Fruit fly (Drosophila melanogaster) whole organism, pupa: Measurements from ENCODE around the gene CG14644.

Experiments used
- CG10348 ChIP-seq: fragments of 200-800 bp; sonication (Bioruptor generic); IDR thresholded peaks from 2 replicates; pipeline ENCODE4 v1.3.6; 2022; ENCODE audit warnings: missing biosample characterization, missing genetic modification characterization
- CG12605 ChIP-seq: fragments of 200-800 bp; sonication (Bioruptor generic); IDR thresholded peaks from 2 replicates; pipeline ENCODE4 v1.3.6; 2022; ENCODE audit warnings: missing biosample characterization, missing genetic modification characterization
- CG13204 ChIP-seq: fragments of 200-800 bp; sonication (Bioruptor generic); optimal IDR thresholded peaks from 2 replicates; lab custom pipeline; 2018; ENCODE audit warnings: missing biosample characterization, mild to moderate bottlenecking, missing genetic modification characterization, moderate library complexity
- CG14655 ChIP-seq: fragments of 200-800 bp; sonication (Bioruptor generic); optimal IDR thresholded peaks from 3 replicates; lab custom pipeline; 2017; ENCODE audit warnings: mild to moderate bottlenecking, missing biosample characterization, missing genetic modification reagents, missing genetic modification characterization
- CG15710 ChIP-seq: fragments of 200-800 bp; sonication (Bioruptor generic); optimal IDR thresholded peaks from 2 replicates; lab custom pipeline; 2018; ENCODE audit warnings: missing biosample characterization, mild to moderate bottlenecking, missing genetic modification characterization, moderate library complexity
- CG17806 ChIP-seq: fragments of 200-800 bp; sonication (Bioruptor generic); optimal IDR thresholded peaks from 2 replicates; lab custom pipeline; 2018; ENCODE audit warnings: missing biosample characterization, mild to moderate bottlenecking, missing genetic modification characterization, moderate library complexity
- CG32121 ChIP-seq: fragments of 200-800 bp; sonication (Bioruptor generic); IDR thresholded peaks from 2 replicates; pipeline ENCODE4 v1.3.6; 2022; ENCODE audit warnings: missing biosample characterization, missing genetic modification characterization
- CG34367 ChIP-seq: fragments of 200-800 bp; sonication (Bioruptor generic); optimal IDR thresholded peaks from 2 replicates; lab custom pipeline; 2018; ENCODE audit warnings: missing biosample characterization, mild to moderate bottlenecking, missing genetic modification characterization
- CG4496 ChIP-seq: fragments of 200-800 bp; sonication (Bioruptor generic); IDR thresholded peaks from 3 replicates; pipeline ENCODE4 v1.3.6; 2022; ENCODE audit warnings: missing biosample characterization, missing genetic modification characterization
- CG8159 ChIP-seq: fragments of 200-800 bp; sonication (Bioruptor generic); optimal IDR thresholded peaks from 3 replicates; lab custom pipeline; 2018; ENCODE audit warnings: missing biosample characterization, mild to moderate bottlenecking, missing genetic modification characterization, moderate library complexity
- CG8301 ChIP-seq: fragments of 200-800 bp; sonication (Bioruptor generic); optimal IDR thresholded peaks from 2 replicates; lab custom pipeline; 2018; ENCODE audit warnings: missing biosample characterization, mild to moderate bottlenecking, missing genetic modification characterization
- CG9948 ChIP-seq: fragments of 200-800 bp; sonication (Bioruptor generic); optimal IDR thresholded peaks from 2 replicates; lab custom pipeline; 2018; ENCODE audit warnings: missing biosample characterization, mild to moderate bottlenecking, missing genetic modification characterization, moderate library complexity
- D1 ChIP-seq: fragments of 200-800 bp; sonication (Bioruptor generic); optimal IDR thresholded peaks from 2 replicates; lab custom pipeline; 2018; ENCODE audit warnings: missing biosample characterization, mild to moderate bottlenecking, missing genetic modification characterization, moderate library complexity
- EcR ChIP-seq: fragments of 200-800 bp; sonication (Bioruptor generic); optimal IDR thresholded peaks from 3 replicates; lab custom pipeline; 2019; ENCODE audit warnings: missing biosample characterization, missing genetic modification characterization, mild to moderate bottlenecking, moderate library complexity, missing genetic modification reagents
- Ets98B ChIP-seq: fragments of 200-800 bp; sonication (Bioruptor generic); IDR thresholded peaks from 2 replicates; pipeline ENCODE4 v1.3.6; 2022; ENCODE audit warnings: missing biosample characterization, missing genetic modification characterization
- Pif1A ChIP-seq: fragments of 200-800 bp; sonication (Bioruptor generic); optimal IDR thresholded peaks from 3 replicates; lab custom pipeline; 2016; ENCODE audit warnings: missing biosample characterization, missing genetic modification characterization
- Pif1B ChIP-seq: fragments of 200-800 bp; sonication (Bioruptor generic); optimal IDR thresholded peaks from 3 replicates; lab custom pipeline; 2016; ENCODE audit warnings: missing biosample characterization, missing genetic modification characterization
- Snoo ChIP-seq: fragments of 200-800 bp; sonication (Bioruptor generic); optimal IDR thresholded peaks from 3 replicates; lab custom pipeline; 2017; ENCODE audit warnings: missing biosample characterization, mild to moderate bottlenecking, missing genetic modification characterization, inconsistent platforms
- fd96Ca ChIP-seq: fragments of 200-800 bp; sonication (Bioruptor generic); IDR thresholded peaks from 3 replicates; pipeline ENCODE4 v1.3.6; 2022; ENCODE audit warnings: missing biosample characterization, missing genetic modification characterization
- gl ChIP-seq: fragments of 200-800 bp; sonication (Bioruptor generic); optimal IDR thresholded peaks from 2 replicates; lab custom pipeline; 2018; ENCODE audit warnings: missing biosample characterization, mild to moderate bottlenecking, missing genetic modification characterization
- rn ChIP-seq: fragments of 200-800 bp; sonication (Bioruptor generic); IDR thresholded peaks from 2 replicates; pipeline ENCODE4 v1.3.6; 2022; ENCODE audit warnings: missing biosample characterization, missing genetic modification characterization

The CG14644 gene

DNA sequence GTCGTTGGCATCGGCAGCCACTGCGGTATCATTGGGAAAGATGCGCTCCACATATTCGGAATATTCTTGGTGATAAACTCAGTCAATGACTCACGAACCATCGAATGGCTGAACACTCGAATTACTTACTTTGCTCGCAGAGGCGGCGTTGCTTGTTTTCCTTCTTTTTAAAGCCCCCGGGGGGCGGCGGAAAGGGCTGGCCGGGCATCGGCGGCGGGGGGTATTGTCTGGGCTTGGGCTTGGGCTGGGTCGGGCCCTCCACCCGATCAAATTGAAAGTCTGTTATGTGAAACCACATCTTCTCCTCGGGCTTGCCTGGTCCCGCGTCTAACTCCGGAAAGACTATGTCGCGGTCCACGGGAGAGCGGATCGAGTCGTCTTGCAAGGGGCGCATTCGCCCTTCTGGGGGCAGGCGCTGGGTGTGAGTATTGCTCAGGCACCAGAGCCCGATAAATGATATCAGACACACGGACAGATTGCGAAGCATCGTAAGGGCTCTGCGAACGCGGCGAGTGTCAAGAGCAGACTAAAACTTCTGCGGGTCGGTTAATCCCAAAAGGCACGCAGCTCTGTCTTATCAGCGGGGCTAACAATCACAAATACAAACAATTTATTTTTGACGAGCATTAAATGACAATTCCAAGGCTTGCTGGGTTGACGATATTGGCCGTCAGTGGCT, 10.5 kb downstream of the CG14644 start, which contains the start of gene CG14642:
TSS of gene CG14642 (minus strand) at position 509 of the 679 bp plus-strand sequence.
- TF ChIP-seq CG4496 (GFP tag; lab: Robert Waterston, UW) (no peak), fd96Ca (GFP tag; lab: Robert Waterston, UW) (no peak), CG10348 (GFP tag; lab: Robert Waterston, UW) (no peak), D1 (tag; lab: Kevin White, UChicago) (no peak), CG14655 (GFP tag; lab: Kevin White, UChicago) (no peak), CG17806 (tag; lab: Kevin White, UChicago) (no peak), rn (GFP tag; lab: Robert Waterston, UW) (no peak), EcR (no peak), CG8301 (tag; lab: Kevin White, UChicago) (no peak), CG15710 (tag; lab: Kevin White, UChicago) (no peak), CG12605 (GFP tag; lab: Robert Waterston, UW) (no peak), CG9948 (tag; lab: Kevin White, UChicago) (no peak), CG13204 (GFP tag; lab: Kevin White, UChicago) (no peak), CG34367 (tag; lab: Kevin White, UChicago) (no peak), CG32121 (GFP tag; lab: Robert Waterston, UW) (no peak), Pif1B (GFP tag; lab: Kevin White, UChicago) (no peak), Ets98B (GFP tag; lab: Robert Waterston, UW) (no peak)

DNA sequence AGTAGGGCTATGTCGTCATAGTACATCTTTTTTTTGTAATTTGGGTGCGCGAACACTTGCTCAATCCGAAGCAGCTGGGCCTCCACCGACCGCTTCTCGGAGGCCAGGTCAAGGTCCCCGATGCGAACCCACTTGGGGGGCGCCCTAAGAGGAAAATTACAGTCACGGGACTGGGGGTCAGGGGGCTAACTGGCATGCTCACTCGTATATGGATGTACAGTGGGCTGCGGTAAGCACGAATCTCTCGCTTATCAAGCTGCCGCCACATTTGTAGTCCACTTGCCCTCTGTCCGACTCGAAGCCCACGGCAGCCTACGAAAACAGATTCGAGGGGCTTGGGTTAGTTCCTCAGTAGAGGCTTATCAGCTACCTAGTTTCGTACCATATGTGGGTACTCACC, 11.1 kb downstream of the CG14644 start:
- TF ChIP-seq Pif1B (GFP tag; lab: Kevin White, UChicago), result no peak

DNA sequence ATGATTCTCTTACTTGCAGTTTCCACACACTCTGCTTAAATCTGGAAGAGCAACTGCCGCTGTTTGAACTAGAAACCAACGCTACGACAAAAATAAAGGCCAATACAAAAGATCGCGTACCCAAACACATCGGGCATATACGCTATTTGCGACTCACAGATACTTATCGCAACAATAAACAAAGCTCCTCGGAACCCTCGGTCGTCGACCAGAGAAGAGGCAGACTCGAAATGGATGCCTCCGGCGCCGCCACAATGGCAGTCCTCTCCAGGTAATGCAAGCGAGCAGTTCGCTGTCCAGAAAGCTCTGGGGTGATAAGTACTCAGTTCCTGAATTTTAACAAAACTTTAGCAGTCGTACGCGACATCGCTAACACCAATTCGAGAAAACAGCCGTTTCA, 16.3 kb downstream of the CG14644 start:
- TF ChIP-seq Ets98B (GFP tag; lab: Robert Waterston, UW), result peak; percentile 48
- TF ChIP-seq CG4496 (GFP tag; lab: Robert Waterston, UW), result 0 out of 3 replicates have a peak, but pooled peaks have one; percentile 42
- peak; percentile 38 for TF ChIP-seq Pif1B (GFP tag; lab: Kevin White, UChicago)
- no peak for TF ChIP-seq CG9948 (tag; lab: Kevin White, UChicago)
- TF ChIP-seq CG8159 (tag; lab: Kevin White, UChicago), result no peak
- TF ChIP-seq CG14655 (GFP tag; lab: Kevin White, UChicago), result no peak
- TF ChIP-seq Snoo (tag; lab: Kevin White, UChicago), result no peak
- peak; percentile 38 for TF ChIP-seq gl (tag; lab: Kevin White, UChicago)
- no peak for TF ChIP-seq CG13204 (GFP tag; lab: Kevin White, UChicago)
- no peak for TF ChIP-seq Pif1A (GFP tag; lab: Kevin White, UChicago)
- peak; percentile 94 for TF ChIP-seq EcR
- no peak for TF ChIP-seq CG17806 (tag; lab: Kevin White, UChicago)
- TF ChIP-seq CG8301 (tag; lab: Kevin White, UChicago), result no peak
- no peak for TF ChIP-seq D1 (tag; lab: Kevin White, UChicago)
- no peak for TF ChIP-seq CG15710 (tag; lab: Kevin White, UChicago)
- peak; percentile 11; the same call in 1 of the 3 replicates for TF ChIP-seq fd96Ca (GFP tag; lab: Robert Waterston, UW)
- no peak for TF ChIP-seq rn (GFP tag; lab: Robert Waterston, UW)
- TF ChIP-seq CG12605 (GFP tag; lab: Robert Waterston, UW), result 0 out of 2 replicates have a peak, but pooled peaks have one; percentile 24
- no peak for TF ChIP-seq CG34367 (tag; lab: Kevin White, UChicago)
- TF ChIP-seq CG32121 (GFP tag; lab: Robert Waterston, UW), result no peak
- TF ChIP-seq CG10348 (GFP tag; lab: Robert Waterston, UW), result no peak
- TF ChIP-seq, all 21 proteins: peak for 7

DNA sequence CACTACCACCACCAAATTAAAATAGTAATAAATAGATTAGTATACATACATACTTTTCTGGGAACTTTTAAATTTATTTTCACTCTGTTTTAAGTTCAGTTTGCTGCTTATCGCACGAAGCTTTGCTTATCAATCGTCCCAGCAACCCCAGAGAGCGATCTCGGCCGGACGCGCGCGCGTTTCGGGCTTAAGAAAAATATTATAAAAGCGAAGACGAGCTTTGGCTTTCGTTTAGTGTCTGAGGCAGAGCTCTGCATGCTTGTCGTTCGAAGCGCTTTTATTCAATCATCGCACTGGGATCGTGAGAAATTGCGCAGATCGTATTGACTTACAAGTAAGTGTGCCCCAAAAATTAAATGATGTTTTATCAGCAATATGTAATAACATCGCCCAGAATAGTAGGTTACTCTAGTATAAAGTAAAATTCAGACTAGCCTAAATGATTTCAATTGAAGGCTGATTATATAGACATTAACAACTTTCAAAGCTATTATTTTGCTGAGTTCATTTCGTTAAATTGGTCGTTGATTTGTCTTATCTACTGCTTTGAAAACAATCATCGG, 17.8 kb downstream of the CG14644 start, which contains the start of gene Gel:
TSS of gene Gel (plus strand) at position 227 of the 563 bp plus-strand sequence.
- TF ChIP-seq Ets98B (GFP tag; lab: Robert Waterston, UW) (no peak), CG14655 (GFP tag; lab: Kevin White, UChicago) (no peak), CG10348 (GFP tag; lab: Robert Waterston, UW) (no peak), rn (GFP tag; lab: Robert Waterston, UW) (no peak), CG17806 (tag; lab: Kevin White, UChicago) (no peak), CG32121 (GFP tag; lab: Robert Waterston, UW) (no peak), CG12605 (GFP tag; lab: Robert Waterston, UW) (no peak)
- TF ChIP-seq, all 21 proteins: peak for 0

DNA sequence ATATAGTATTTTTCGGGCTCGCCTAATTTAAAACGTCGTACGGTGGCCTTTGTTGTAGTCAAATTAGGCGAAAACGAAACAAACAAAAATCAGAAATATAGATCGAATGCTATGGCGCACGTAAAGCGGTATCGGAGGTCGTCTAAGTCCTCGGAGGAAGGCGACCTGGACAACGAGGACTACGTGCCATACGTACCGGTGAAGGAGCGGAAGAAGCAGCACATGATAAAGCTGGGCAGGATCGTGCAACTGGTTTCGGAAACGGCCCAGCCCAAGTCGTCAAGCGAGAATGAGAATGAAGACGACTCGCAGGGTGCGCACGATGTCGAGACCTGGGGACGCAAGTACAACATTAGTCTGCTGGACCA, 19.8 kb downstream of the CG14644 start, which contains the start of gene abs:
TSS of gene abs (plus strand) at position 30 of the 368 bp plus-strand sequence.
- TF ChIP-seq Snoo (tag; lab: Kevin White, UChicago) (no peak), gl (tag; lab: Kevin White, UChicago) (no peak), CG34367 (tag; lab: Kevin White, UChicago) (no peak), D1 (tag; lab: Kevin White, UChicago) (no peak), CG10348 (GFP tag; lab: Robert Waterston, UW) (no peak), CG17806 (tag; lab: Kevin White, UChicago) (no peak), rn (GFP tag; lab: Robert Waterston, UW) (no peak), CG14655 (GFP tag; lab: Kevin White, UChicago) (no peak), CG32121 (GFP tag; lab: Robert Waterston, UW) (no peak), CG12605 (GFP tag; lab: Robert Waterston, UW) (no peak), fd96Ca (GFP tag; lab: Robert Waterston, UW) (no peak), Ets98B (GFP tag; lab: Robert Waterston, UW) (no peak), CG8301 (tag; lab: Kevin White, UChicago) (no peak), CG9948 (tag; lab: Kevin White, UChicago) (no peak)
- TF ChIP-seq, all 21 proteins: peak for 0
